Worm (Caenorhabditis elegans): ENCODE measurements around the gene F59A7.11.

DNA sequence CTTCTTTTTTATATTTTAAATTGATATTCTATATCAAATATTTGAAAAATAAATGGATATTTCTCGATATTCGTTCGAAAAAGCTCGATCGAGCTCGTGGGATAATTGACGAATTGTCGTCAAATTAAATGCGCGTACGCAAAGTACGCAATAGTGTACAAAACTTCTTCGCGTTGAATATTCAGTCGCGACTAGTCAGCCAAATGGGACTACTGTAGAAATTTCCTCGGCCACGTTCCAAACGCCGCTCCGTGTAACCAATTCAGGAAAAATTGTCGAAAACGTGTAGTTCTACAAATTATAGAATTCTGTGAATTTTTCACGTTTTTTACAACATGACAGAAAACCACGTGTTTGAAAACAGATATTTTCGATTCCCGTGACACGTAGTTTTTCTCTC is 5.3 kb downstream of the F59A7.11 start:
- TF ChIP-seq madf-6 (GFP tag; IDR thresholded peaks at IDR 0.05) = peak; percentile 90
- TF ChIP-seq dpl-1 (GFP tag; optimal IDR thresholded peaks at IDR 0.05) = peak; percentile 62
- TF ChIP-seq him-1 (tag; optimal IDR thresholded peaks at IDR 0.05) = peak; percentile 72
- TF ChIP-seq snpc-4 (GFP tag; optimal IDR thresholded peaks at IDR 0.05) = peak; percentile 29
- TF ChIP-seq snpc-4 (tag; optimal IDR thresholded peaks at IDR 0.05) = peak in 2 of 4 experiments; percentile 25 to 30
- peak; percentile 81 for TF ChIP-seq Y67H2A.10 (GFP tag; conservative IDR thresholded peaks at IDR 0.05)
- TF ChIP-seq nhr-90 (tag; optimal IDR thresholded peaks at IDR 0.05) = peak; percentile 0
- TF ChIP-seq F52B5.7 (tag; optimal IDR thresholded peaks at IDR 0.05) = no peak
- TF ChIP-seq xnd-1 (tag; optimal IDR thresholded peaks at IDR 0.05) = peak; percentile 27
- peak; percentile 44; the same call in 1 of the 2 replicates for TF ChIP-seq cebp-1 (GFP tag; IDR thresholded peaks at IDR 0.05)
- TF ChIP-seq cebp-1 (tag; optimal IDR thresholded peaks at IDR 0.05) = peak; percentile 35
- TF ChIP-seq lir-1 (GFP tag; conservative IDR thresholded peaks at IDR 0.05) = peak; percentile 57; the same call in 1 of the 2 replicates
- TF ChIP-seq F49E8.2 (tag; optimal IDR thresholded peaks at IDR 0.05; ENCODE audit: insufficient read depth) = peak; percentile 71
- TF ChIP-seq hrde-1 (tag; optimal IDR thresholded peaks at IDR 0.05; ENCODE audit: borderline replicate concordance) = no peak
